Worm (Caenorhabditis elegans) whole organism, young adult: ENCODE data around the gene F35F10.7.

ENCODE experiments used
- ama-1 ChIP-seq, 3 experiments: fragments of 150-350 bp in 1 of 3; sonication (generic microtip) in 2 of 3; optimal IDR thresholded peaks; 2 replicates each; lab custom pipeline; 2014 to 2018; ENCODE audit warnings: missing biosample characterization in 2 of 3, missing genetic modification characterization in 2 of 3, missing genetic modification reagents in 2 of 3
- let-607 ChIP-seq, 2 experiments: fragments of 200-800 bp in 1 of 2; sonication (Bioruptor generic) in 1 of 2; sonication (generic microtip) in 1 of 2; optimal IDR thresholded peaks; 2 replicates each; lab custom pipeline; 2016 to 2018; ENCODE audit warnings: mild to moderate bottlenecking in 2 of 2, missing compliant biosample characterization in 2 of 2, missing genetic modification characterization in 2 of 2, moderate library complexity in 2 of 2, missing genotype in 1 of 2
- pbrm-1 ChIP-seq: fragments of 200-800 bp; sonication (Bioruptor generic); IDR thresholded peaks from 2 replicates; pipeline ENCODE4 v1.3.6; 2022; ENCODE audit warnings: missing genetic modification reagents, missing genetic modification characterization, missing compliant biosample characterization
- somi-1 ChIP-seq: fragments of 200-800 bp; sonication (Bioruptor generic); optimal IDR thresholded peaks from 2 replicates; lab custom pipeline; 2018; ENCODE audit warnings: mild to moderate bottlenecking, missing genetic modification characterization, missing compliant biosample characterization

ce11 chrV:3324178-3324577 lies 36.9 kb upstream of the F35F10.7 start, which contains the start of gene C17B7.8:
- TF ChIP-seq somi-1 (GFP tag; lab: Kevin White, UChicago) (no peak), let-607 (tag; optimal IDR thresholded peaks at IDR 0.05; lab: Kevin White, UChicago) (no peak), ama-1 (optimal IDR thresholded peaks at IDR 0.05; lab: Kevin White, UChicago) (no peak), ama-1 (GFP tag; optimal IDR thresholded peaks at IDR 0.05; lab: Kevin White, UChicago) (no peak), pbrm-1 (GFP tag; lab: Robert Waterston, UW) (no peak)
